Fruit fly (Drosophila melanogaster) ovary, adult (tissue): ENCODE results near the gene CG15891.

ENCODE experiments used
- CG17801 ChIP-seq: fragments of 200-800 bp; optimal IDR thresholded peaks from 2 replicates; lab custom pipeline; 2019; ENCODE audit warnings: missing biosample characterization, mild to moderate bottlenecking, missing genetic modification characterization, moderate library complexity; ENCODE audit not compliant: partially characterized antibody

CG15891 gene

DNA sequence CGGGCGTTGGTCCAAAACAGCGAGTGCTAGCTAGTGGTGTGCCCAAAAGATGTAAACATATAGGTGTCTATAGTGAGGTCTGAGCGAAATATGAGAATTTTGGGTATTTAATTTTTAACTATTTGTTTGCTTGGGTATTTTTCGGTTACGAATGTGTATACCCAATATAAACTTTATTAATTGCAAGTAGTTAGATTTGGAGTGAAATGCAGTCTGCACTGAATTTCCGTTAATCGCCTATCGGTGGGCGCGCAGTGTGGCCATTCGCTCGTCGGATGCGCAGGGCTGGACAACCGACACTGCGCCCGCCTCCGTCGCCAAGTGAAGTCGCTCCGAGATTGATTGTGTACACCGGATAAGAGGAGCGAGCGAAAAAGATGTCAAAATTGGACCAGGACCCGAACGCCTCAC is at the start of gene CG15891, which contains the start of gene CG3815:
Gene CG15891 (minus strand): TSS at position 217 of the 411 bp plus-strand sequence.
Gene CG3815 (plus strand): TSS at position 261 of the 411 bp plus-strand sequence.
- peak; percentile 66 for TF ChIP-seq CG17801 (GFP tag; lab: Kevin White, UChicago)

DNA sequence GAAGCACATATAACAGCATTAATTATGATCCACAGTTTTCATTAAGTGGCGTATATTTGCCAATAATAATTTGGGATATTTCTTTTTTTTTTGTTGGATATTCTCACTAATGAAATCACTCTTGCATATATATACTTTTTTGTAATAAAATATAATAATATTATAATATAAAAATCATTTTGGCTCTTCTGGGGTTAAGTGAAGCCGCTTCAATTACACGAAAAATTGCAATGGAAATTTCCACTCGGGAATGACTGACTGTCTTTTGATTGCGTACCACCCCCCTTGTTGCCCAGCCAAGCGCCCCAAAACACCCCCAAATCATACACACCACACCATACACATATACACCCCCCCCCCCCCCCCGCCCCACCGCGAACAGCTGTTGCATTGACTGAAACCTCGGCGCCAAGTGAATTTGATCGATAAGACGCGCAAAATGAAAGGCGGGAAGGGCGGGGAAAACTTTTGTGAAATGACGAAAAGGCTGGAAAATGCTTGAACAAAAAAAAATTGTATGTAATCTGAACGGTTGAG is 49.5 kb upstream of the CG15891 start:
- TF ChIP-seq CG17801 (GFP tag; lab: Kevin White, UChicago): peak; percentile 11

DNA sequence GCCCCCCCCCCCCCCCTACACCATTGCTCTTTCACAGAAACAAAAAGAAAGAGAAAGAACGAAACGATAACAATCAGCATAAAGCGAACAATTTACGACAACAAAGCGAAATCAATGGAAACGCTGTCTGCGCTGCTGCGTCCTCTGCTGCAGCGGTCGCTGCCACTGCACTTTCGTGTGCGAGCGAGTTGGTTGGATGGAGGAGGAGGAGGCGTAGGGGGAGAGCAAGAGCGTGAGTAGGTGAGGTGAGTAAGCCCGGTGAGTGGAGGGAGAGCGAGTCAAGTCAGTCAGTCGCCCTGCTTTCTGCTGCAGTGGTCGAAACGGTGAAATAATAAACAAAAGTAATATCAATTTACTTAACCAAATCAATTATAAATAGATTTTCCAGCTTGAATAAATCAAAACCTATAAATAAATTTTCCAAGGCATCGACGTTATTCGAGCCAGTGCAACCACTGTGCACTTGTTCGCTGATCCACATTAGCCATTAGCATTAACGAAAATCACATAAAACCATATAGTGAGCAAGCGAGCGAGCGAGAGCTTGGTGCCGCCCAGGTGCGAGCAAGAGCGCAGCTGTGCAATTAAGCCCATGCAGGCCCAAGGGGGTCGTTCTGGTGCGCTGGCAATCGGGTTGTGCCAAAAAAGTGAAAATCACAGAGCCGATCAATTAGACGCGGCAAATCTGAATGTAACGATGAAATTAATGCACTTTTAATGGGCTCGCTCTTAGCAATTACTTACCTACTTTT is 48.8 kb upstream of the CG15891 start:
- TF ChIP-seq CG17801 (GFP tag; lab: Kevin White, UChicago): peak; percentile 68

DNA sequence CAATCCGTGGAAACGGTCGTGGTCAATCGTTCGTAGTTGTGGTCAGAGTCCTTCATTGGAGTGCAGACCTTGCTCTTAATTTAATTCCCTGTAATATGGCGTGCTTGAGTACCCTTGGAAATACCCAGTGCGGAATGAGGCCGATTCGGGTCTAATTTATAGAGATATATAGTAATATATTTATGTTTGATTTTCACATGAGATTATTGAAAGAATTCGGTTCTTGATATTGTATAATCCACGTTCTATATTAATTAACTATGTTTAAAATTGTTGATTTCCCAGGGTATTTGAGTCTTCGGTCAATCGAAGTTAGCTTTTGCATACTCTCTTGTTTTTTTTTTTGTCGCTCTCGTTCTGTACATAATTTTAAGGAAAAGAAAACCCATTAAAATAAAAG is 48.2 kb upstream of the CG15891 start:
- no peak for TF ChIP-seq CG17801 (GFP tag; lab: Kevin White, UChicago)

DNA sequence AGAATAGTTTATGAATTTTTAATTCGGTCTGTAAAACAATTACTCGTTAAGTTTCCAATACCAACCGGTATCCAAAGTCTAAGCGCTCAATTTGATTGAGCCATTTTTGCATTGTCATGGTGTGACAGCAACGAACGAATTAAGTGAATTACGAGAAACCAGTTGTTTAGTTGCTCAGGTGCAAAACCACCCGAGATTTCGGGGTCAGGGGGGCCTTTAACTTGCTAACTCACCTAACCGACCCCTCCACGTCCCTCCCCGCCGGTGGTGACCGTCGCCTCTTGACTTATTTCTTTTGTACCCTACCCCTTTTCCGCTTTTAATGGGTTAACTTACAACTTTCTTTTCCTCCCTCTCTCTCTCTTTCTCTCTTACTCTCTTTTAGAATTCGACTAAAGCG is 46.5 kb upstream of the CG15891 start:
- TF ChIP-seq CG17801 (GFP tag; lab: Kevin White, UChicago): peak; percentile 15

DNA sequence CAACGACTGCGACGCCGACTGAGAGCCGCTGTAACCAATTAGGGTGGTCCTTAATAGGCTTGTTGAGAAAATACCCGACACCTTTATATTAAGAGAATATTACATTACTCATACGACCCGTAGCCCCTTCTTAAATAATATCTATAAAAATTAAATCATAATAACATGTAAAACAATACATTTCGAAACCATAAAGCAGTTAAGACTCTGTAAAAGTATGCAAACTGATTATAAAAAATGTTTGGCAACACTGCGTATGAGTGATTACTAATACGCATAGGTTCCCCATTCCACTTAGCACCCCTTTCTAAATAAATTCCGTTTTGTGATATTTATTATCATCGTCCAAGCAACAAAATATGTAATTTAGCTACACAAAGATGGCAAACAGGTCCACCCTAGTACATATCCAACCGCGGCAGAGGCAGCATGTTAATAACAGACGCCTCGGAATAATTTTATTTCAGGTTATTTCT is 45.5 kb upstream of the CG15891 start:
- TF ChIP-seq CG17801 (GFP tag; lab: Kevin White, UChicago): peak; percentile 92

DNA sequence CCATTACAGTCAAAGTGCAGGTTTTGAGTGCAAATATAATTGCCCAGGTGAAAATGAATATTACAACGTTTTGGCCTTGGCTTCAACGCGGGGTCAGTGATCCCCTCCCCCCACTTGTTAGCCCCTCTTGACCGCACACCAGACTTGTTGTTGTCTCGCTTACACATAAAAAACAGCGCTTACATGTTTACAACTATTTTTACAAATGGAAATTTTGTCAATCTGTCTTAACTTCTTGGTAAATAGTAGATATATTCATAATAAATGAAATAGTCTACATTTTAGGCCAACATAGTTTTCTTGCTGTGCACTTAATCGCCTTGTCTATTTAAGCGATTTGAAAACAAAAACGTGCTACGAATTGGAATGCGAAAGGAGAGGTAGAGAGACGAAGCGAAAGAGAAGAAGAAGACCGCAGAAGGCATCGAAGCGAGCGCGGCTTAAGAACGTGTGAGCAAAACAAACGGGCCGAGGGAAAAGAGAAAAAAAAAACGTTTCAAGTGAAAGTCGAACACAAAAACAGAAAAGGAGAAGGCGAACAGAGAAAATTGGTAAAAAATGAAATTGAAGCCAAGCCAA is 44.9 kb upstream of the CG15891 start:
- TF ChIP-seq CG17801 (GFP tag; lab: Kevin White, UChicago): peak; percentile 60

DNA sequence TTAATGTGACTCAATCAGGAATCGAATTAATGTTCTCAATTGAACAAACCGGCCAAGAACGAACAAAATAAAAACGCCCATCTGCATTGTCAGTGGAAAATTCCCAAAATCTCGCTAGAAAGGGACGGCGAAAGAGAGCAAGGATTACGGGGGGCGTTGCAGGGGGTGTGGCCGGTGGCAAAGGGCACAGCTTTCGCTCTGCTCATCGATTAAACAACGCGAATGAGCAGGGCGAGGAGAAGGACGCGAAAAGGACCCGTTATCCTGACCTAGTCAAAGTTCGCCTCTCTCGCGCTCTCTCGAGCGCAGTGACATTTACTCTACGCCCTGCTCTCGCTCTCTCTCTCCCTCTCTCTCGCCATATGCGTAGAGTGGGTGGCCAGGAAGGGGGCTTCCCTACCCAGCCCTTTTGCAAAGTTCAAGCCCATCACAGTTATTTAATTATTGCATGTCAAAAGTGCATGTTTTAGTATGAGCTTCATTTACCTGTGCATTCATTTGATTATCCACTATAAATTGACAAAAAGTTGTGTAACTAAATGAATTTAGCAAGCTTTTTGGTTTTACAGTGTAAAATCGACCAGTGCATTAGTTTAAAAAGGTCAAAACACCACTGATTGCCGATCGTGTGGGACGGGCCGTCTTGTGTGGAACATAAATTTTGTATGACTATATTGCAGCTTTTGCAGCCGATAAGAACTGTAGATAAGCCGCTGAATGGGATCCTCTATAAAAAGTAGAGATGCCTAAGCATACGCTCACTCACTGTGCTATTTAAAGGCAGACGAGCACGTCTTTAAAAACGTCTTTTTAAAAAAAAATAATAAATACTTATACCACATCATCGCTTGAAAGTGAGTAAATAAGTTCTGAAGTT is 43.8 kb upstream of the CG15891 start:
- no peak for TF ChIP-seq CG17801 (GFP tag; lab: Kevin White, UChicago)

DNA sequence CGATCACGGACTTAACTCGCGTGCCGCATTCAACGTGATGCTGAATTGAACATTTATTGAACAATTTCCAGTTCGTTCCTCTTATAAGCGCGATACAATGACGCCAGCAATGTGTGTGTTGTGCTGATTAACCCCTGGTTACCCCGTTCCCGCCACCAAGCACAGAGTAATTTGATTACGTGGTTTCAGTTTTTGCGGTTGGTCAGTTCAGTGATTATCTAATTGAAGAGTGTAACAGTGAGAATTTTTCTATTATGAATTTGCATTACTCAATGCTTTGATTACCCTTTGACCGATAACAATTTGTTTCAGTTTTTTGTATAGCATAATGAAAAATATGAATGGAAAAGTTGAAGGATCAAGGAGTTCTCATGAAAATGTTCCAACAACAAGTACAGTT is 42.6 kb upstream of the CG15891 start, which contains the start of gene CG3842:
Gene CG3842 (plus strand): TSS at position 61 of the 400 bp plus-strand sequence.
- no peak for TF ChIP-seq CG17801 (GFP tag; lab: Kevin White, UChicago)

DNA sequence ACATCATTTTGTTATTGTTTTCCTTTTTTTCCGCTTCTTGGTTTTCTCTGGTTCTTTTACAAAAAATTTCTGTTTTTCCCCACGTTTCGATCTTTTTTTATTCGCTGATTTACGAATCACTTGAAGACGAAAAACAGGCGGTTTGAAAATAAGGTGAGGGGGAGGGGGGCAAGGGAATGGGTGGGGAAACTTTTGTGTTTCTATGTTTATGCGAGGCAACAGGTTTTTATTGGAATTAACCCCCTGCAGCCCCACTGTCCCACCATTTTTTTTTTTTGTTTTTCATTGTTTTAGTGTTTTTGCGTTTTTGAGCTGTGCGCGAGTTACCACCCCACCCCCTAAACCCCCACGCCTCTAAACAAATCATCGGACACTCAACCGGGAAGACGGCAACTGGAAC is 39.8 kb upstream of the CG15891 start:
- no peak for TF ChIP-seq CG17801 (GFP tag; lab: Kevin White, UChicago)

DNA sequence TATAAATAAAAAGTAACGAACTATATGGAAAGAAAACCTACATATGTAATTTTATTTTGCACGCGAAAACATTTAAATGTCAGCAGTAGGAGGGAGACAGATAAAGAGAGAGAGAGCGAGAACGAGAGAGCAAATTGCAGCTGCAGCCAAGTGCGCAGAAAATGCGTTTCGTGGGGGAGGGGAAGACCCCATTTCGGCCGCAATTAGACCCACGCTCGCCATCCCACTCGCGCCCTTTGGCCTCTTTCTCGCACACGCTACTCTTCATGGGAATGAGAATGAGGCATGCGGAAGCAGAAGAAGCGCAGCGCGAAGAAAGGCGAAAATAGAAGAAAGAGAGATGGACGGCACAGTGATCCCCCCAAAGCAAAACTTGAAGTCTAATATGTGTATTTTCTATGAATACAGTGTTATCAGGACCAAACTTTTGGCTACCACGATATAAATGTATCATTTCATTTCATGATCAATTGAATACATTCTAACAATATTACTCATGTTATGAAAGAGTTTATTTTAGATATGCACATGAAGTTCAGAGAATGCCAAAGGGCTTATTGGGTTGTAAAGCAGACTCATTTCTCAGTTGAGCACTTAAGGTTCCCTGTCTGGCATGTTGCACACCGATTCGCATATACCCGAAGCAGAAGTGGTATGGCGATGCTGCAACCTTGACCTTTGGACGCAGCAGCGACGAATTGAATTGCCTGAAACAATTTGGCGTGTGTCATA is 38.0 kb upstream of the CG15891 start:
- no peak for TF ChIP-seq CG17801 (GFP tag; lab: Kevin White, UChicago)

DNA sequence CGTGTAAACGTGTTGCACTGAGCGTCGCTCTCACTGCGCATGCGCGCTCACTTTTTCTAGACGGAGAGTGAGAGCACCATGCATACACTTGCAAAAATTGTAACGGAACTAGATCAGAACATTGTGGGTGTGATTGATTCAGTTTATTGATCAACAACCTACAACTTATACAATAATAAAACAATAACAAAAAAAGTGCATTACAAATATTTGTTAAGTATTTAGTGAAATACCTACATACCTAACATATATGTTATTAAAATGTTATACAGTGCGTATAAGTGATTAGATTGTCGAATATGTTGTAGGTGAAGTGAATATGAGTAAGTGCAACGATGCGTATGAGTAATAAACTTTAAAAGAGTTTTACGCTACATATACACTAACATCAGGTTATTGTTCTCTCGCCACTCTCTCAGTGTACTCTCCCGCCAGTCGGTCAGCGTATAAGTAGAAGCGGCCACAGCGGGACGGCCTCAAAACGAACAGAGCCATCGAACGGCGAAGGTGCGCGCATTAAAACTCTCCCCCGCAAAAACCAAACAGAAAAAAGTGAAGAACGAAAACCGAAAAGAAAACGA is 35.3 kb upstream of the CG15891 start, which contains the start of gene CG42240:
Gene CG42240 (plus strand): TSS at position 474 of the 581 bp plus-strand sequence.
- TF ChIP-seq CG17801 (GFP tag; lab: Kevin White, UChicago): peak; percentile 83

DNA sequence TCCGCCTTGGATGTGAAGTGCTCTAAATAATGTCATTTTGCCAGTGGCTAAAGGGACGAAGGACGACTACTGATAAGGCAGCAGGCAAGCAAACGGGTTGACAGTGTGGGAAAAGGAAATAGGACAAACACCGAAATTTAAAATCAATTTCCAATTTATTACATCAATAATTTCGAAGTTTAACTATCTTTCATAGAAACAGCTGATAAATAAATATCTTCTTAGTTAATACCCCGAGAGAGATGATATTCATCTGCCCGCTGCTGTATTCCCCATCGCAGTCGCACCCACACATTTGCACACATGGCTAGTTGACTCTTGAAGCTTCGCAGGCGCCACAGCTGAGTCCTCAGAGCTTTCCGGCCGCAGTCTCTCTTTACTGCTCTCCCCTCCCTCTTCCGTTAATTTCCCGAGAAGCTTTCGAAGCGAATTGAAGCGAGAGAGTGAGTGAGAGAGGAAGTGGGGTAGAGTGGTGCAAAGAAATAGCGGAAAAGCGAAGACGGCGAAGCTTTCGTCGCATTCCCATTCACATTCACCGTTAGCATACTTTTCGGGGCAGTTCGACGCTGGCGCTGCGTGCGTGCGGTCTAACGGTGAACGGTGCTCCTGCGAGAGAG is 21.8 kb upstream of the CG15891 start:
- no peak for TF ChIP-seq CG17801 (GFP tag; lab: Kevin White, UChicago)
